Fruit fly (Drosophila melanogaster): ENCODE results near the gene TwdlN.

DNA sequence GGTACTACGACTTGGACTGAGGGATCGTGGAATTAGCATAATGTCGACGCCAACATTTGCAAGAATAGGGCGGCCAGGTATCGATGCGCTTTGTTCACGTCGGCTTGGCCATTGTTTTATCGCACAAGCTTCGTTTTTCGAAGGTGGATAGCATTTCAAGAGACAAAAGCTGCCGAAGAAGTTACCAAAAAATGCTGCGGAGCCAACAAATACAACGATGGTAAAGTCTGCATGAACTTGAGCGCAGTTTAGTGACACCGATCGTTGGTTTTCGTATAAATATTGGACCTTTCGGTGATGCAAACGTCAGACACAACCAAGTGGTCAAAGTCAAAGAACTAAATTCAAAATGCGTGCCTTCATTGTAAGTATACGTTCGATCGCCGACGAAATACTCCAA, 12.9 kb upstream of the TwdlN start, which contains the start of gene TwdlM:
- TF ChIP-seq Myc (optimal IDR thresholded peaks at IDR 0.05) (no peak), ttk (optimal IDR thresholded peaks at IDR 0.05) (no peak), psq (optimal IDR thresholded peaks at IDR 0.05) (no peak)
